Worm (Caenorhabditis elegans): Measurements from ENCODE around the gene tag-234.
"Not testable (repeated sequence)": the region's sequence is repeated elsewhere in the genome, so short reads cannot be mapped to it uniquely, and the experiment has no call there.

The tag-234 gene

ce11 chrII:5863893-5864292 is at the start of gene tag-234:
TSS of gene tag-234 (plus strand) at chrII:5864193.
- TF ChIP-seq nhr-11 (tag; optimal IDR thresholded peaks at IDR 0.05) (no peak), crh-2 (tag; optimal IDR thresholded peaks at IDR 0.05) (no peak), fos-1 (tag; optimal IDR thresholded peaks at IDR 0.05) (peak; percentile 50)

- TF ChIP-seq elt-1 (tag; optimal IDR thresholded peaks at IDR 0.05); sma-3 (GFP tag; optimal IDR thresholded peaks at IDR 0.05); nhr-11 (tag; optimal IDR thresholded peaks at IDR 0.05): not testable (repeated sequence)
These were observed 48.6 kb upstream of the tag-234 start, which contains the start of gene wago-5 for ce11 chrII:5815382-5815781. TSS of gene wago-5 (minus strand) at chrII:5815482.

ce11 chrII:5816346-5816745 is 47.6 kb upstream of the tag-234 start, which contains the start of gene ZK1248.20:
TSS of gene ZK1248.20 (plus strand) at chrII:5816646.
- TF ChIP-seq Y55F3AM.14 (GFP tag; optimal IDR thresholded peaks at IDR 0.05): no peak
- no peak for TF ChIP-seq lin-11 (tag; optimal IDR thresholded peaks at IDR 0.05)
- TF ChIP-seq blmp-1 (tag; optimal IDR thresholded peaks at IDR 0.05; ENCODE audit: insufficient read depth): no peak
- no peak for TF ChIP-seq sem-4 (tag; optimal IDR thresholded peaks at IDR 0.05)
- TF ChIP-seq ztf-11 (tag; optimal IDR thresholded peaks at IDR 0.05): no peak
- TF ChIP-seq aly-2 (tag; optimal IDR thresholded peaks at IDR 0.05): no peak
- no peak for TF ChIP-seq ceh-82 (tag; optimal IDR thresholded peaks at IDR 0.05)
- no peak for TF ChIP-seq lin-39 (tag; optimal IDR thresholded peaks at IDR 0.05)
- TF ChIP-seq mdl-1 (tag; optimal IDR thresholded peaks at IDR 0.05): no peak
- no peak for TF ChIP-seq ama-1 (optimal IDR thresholded peaks at IDR 0.05)
- no peak for TF ChIP-seq unc-55 (GFP tag; optimal IDR thresholded peaks at IDR 0.05)
- TF ChIP-seq crh-2 (tag; optimal IDR thresholded peaks at IDR 0.05): no peak

ce11 chrII:5818298-5818697 is 45.7 kb upstream of the tag-234 start, which contains the start of gene ZK1248.4:
TSS of gene ZK1248.4 (plus strand) at chrII:5818598.
- TF ChIP-seq nhr-77 (tag; optimal IDR thresholded peaks at IDR 0.05) (no peak), ceh-16 (tag; optimal IDR thresholded peaks at IDR 0.05) (no peak), mdl-1 (tag; optimal IDR thresholded peaks at IDR 0.05) (no peak), nhr-23 (tag; optimal IDR thresholded peaks at IDR 0.05) (no peak), nhr-237 (tag; optimal IDR thresholded peaks at IDR 0.05) (no peak), sem-4 (tag; optimal IDR thresholded peaks at IDR 0.05) (no peak), nhr-11 (tag; optimal IDR thresholded peaks at IDR 0.05) (no peak), nhr-25 (tag; optimal IDR thresholded peaks at IDR 0.05) (no peak)

- TF ChIP-seq gmeb-1 (tag; optimal IDR thresholded peaks at IDR 0.05): no peak
- peak; percentile 12 for TF ChIP-seq sma-9 (GFP tag; optimal IDR thresholded peaks at IDR 0.05)
- TF ChIP-seq sma-9 (tag; optimal IDR thresholded peaks at IDR 0.05): no peak
- TF ChIP-seq sma-3 (GFP tag; optimal IDR thresholded peaks at IDR 0.05): peak; percentile 16
- peak; percentile 71 for TF ChIP-seq unc-55 (GFP tag; optimal IDR thresholded peaks at IDR 0.05)
These were observed 44.3 kb upstream of the tag-234 start for ce11 chrII:5819655-5820054.

ce11 chrII:5820282-5820762 is 43.7 kb upstream of the tag-234 start, which contains the start of gene ehs-1:
TSS of gene ehs-1 (plus strand) at chrII:5820712.
- TF ChIP-seq C34F6.9 (tag; optimal IDR thresholded peaks at IDR 0.05) (peak; percentile 24), ZK546.5 (tag; optimal IDR thresholded peaks at IDR 0.05) (no peak), R02D3.7 (tag; optimal IDR thresholded peaks at IDR 0.05) (no peak), fos-1 (tag; optimal IDR thresholded peaks at IDR 0.05) (no peak), crh-2 (tag; optimal IDR thresholded peaks at IDR 0.05) (peak; percentile 36), mab-5 (tag; optimal IDR thresholded peaks at IDR 0.05) (no peak), peb-1 (tag; optimal IDR thresholded peaks at IDR 0.05) (no peak), ztf-1 (GFP tag; conservative IDR thresholded peaks at IDR 0.05) (no peak), nhr-129 (tag; optimal IDR thresholded peaks at IDR 0.05) (peak; percentile 5), unc-62 (GFP tag; optimal IDR thresholded peaks at IDR 0.05) (no peak), lsy-2 (tag; optimal IDR thresholded peaks at IDR 0.05) (peak in 1 of 2 experiments; percentile 31), unc-55 (GFP tag; optimal IDR thresholded peaks at IDR 0.05) (peak; percentile 40), sma-3 (GFP tag; optimal IDR thresholded peaks at IDR 0.05) (no peak), nhr-11 (tag; optimal IDR thresholded peaks at IDR 0.05) (no peak), ztf-11 (tag; optimal IDR thresholded peaks at IDR 0.05) (no peak)

Data from whole organism, L2 larva.